Worm (Caenorhabditis elegans) whole organism, L1 larva: ENCODE measurements around the gene tmc-2.

Experiments used
- ceh-82 ChIP-seq, 3 experiments: fragments of 150-350 bp in 1 of 3; sonication (generic microtip) in 2 of 3; optimal IDR thresholded peaks; 2 replicates each; lab custom pipeline; 2014 to 2017; ENCODE audit warnings: missing biosample characterization in 3 of 3, missing genetic modification characterization in 3 of 3
- elt-2 ChIP-seq: sonication (generic microtip); optimal IDR thresholded peaks from 2 replicates; lab custom pipeline; 2016; ENCODE audit warnings: missing genetic modification characterization, mild to moderate bottlenecking, inconsistent platforms, missing compliant biosample characterization, missing genetic modification reagents
- fos-1 ChIP-seq: fragments of 150-350 bp; optimal IDR thresholded peaks from 2 replicates; lab custom pipeline; 2014; ENCODE audit warnings: missing biosample characterization, missing genetic modification characterization
- skn-1 ChIP-seq: fragments of 150-350 bp; optimal IDR thresholded peaks from 2 replicates; lab custom pipeline; 2014; ENCODE audit warnings: missing biosample characterization, missing genetic modification characterization
- unc-62 ChIP-seq: fragments of 150-350 bp; optimal IDR thresholded peaks from 2 replicates; lab custom pipeline; 2014; ENCODE audit warnings: missing biosample characterization, missing genetic modification reagents, missing genetic modification characterization
- zip-4 ChIP-seq: fragments of 200-800 bp; sonication (Bioruptor generic); optimal IDR thresholded peaks from 2 replicates; lab custom pipeline; 2018; ENCODE audit warnings: mild to moderate bottlenecking, missing genetic modification characterization, moderate library complexity, missing compliant biosample characterization

DNA sequence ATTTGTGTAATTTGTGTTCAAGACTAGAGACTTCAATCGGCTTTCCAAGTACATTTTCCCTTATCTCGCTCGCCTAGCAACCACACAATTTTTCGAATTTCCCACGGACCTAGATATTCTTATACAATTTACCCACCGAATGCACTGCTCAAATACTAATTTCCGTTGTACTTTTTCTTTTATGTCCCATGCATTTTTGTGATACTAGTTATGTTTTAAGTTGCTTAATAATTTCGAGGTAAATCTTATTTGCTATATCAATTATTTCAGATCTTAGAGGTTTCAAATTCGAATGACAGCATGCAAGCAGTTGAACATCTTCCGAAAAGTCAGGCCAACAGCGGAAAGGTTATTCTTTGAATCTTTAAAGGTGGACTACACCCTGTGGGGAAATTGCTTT is 44.0 kb upstream of the tmc-2 start, which contains the start of gene F18G5.1:
- TF ChIP-seq elt-2 (tag; lab: Kevin White, UChicago): no peak
- no peak for TF ChIP-seq ceh-82 (tag; optimal IDR thresholded peaks at IDR 0.05; lab: Kevin White, UChicago)
- no peak for TF ChIP-seq skn-1 (tag; lab: Kevin White, UChicago)
- TF ChIP-seq zip-4 (GFP tag; lab: Kevin White, UChicago): no peak
- no peak for TF ChIP-seq fos-1 (tag; lab: Kevin White, UChicago)
- no peak for TF ChIP-seq unc-62 (GFP tag; lab: Kevin White, UChicago)
